Worm (Caenorhabditis elegans) whole organism, late embryonic: ENCODE results near the gene F49H6.12.

Experiments used
- F13H6.1 ChIP-seq: sonication (generic microtip); optimal IDR thresholded peaks from 2 replicates; lab custom pipeline; 2016; ENCODE audit warnings: missing genetic modification characterization, missing compliant biosample characterization
- ama-1 ChIP-seq: fragments of 150-350 bp; optimal IDR thresholded peaks from 2 replicates; lab custom pipeline; 2014
- ets-4 ChIP-seq: sonication (generic microtip); optimal IDR thresholded peaks from 2 replicates; lab custom pipeline; 2016; ENCODE audit warnings: missing genetic modification characterization, missing compliant biosample characterization
- hlh-30 ChIP-seq: sonication (generic microtip); optimal IDR thresholded peaks from 2 replicates; lab custom pipeline; 2017; ENCODE audit warnings: antibody characterized with exemption, missing genetic modification characterization, missing compliant biosample characterization; ENCODE audit not compliant: insufficient read depth
- nhr-11 ChIP-seq: fragments of 150-350 bp; optimal IDR thresholded peaks from 2 replicates; lab custom pipeline; 2014; ENCODE audit warnings: missing biosample characterization, missing genetic modification characterization
- npax-4 ChIP-seq: sonication (generic microtip); optimal IDR thresholded peaks from 2 replicates; lab custom pipeline; 2016; ENCODE audit warnings: missing genetic modification characterization, missing compliant biosample characterization
- odd-2 ChIP-seq: sonication (generic microtip); optimal IDR thresholded peaks from 2 replicates; lab custom pipeline; 2017; ENCODE audit warnings: antibody characterized with exemption, mild to moderate bottlenecking, missing genetic modification characterization, missing compliant biosample characterization
- pqm-1 ChIP-seq: sonication (generic microtip); optimal IDR thresholded peaks from 2 replicates; lab custom pipeline; 2016; ENCODE audit warnings: missing genetic modification characterization, missing compliant biosample characterization
- tbx-2 ChIP-seq: sonication (generic microtip); optimal IDR thresholded peaks from 2 replicates; lab custom pipeline; 2016; ENCODE audit warnings: missing genetic modification characterization, missing compliant biosample characterization
- unc-42 ChIP-seq: sonication (generic microtip); optimal IDR thresholded peaks from 2 replicates; lab custom pipeline; 2016; ENCODE audit warnings: missing genotype, missing genetic modification characterization, missing compliant biosample characterization
- zip-5 ChIP-seq: sonication (generic microtip); optimal IDR thresholded peaks from 2 replicates; lab custom pipeline; 2016; ENCODE audit warnings: missing genetic modification characterization, missing compliant biosample characterization

DNA sequence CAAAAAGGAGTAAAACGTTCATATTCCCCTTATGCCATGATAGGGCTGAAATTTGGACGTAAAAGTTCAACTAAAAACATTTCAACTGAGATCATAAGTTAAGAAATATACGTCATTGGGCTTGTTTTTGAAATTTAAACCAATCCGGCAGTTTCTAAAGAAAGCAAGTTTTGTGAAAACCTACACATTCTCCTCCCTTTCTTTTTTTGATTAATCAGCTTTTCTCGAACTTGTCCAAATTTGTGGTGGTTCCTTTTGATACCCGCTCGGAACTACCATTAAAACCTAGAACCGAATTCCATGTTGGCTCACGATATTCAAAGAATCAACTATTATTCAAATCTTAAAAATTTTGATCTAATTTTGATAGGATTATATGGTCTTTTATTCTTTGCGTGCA, 40.9 kb downstream of the F49H6.12 start, which contains the start of gene srz-54:
- no peak for TF ChIP-seq hlh-30
- TF ChIP-seq F13H6.1 (tag; lab: Kevin White, UChicago): no peak
- no peak for TF ChIP-seq zip-5 (tag; lab: Kevin White, UChicago)
- no peak for TF ChIP-seq ama-1
- no peak for TF ChIP-seq odd-2 (tag; lab: Kevin White, UChicago)
- TF ChIP-seq npax-4: no peak
- TF ChIP-seq ets-4 (tag; lab: Kevin White, UChicago): no peak
- TF ChIP-seq unc-42: no peak
- TF ChIP-seq nhr-11 (tag; lab: Kevin White, UChicago): no peak
- TF ChIP-seq pqm-1: no peak
- TF ChIP-seq tbx-2 (tag; lab: Kevin White, UChicago): no peak
